Worm (Caenorhabditis elegans): ENCODE results near the gene faah-6.

DNA sequence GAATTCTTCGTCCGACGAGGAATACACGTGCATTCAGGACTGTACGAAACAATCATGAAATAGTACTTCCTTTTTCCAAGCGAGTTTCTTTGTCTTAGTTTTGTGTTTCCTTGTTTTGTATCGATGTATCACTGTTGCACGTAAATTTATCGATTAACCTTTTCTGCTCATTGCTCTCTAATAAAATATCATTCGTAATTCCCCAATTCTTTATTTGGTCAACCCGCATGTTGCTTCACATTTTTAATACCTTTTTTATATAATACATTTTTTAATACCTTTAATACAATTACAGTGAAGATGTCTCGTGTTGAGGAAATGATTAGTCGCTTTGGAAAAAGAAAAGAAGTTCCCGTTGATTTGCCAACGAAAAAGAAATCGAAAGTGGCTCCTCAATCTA, 42.4 kb upstream of the faah-6 start, which contains the start of gene Y66D12A.1:
- TF ChIP-seq F37B4.10 (GFP tag; IDR thresholded peaks at IDR 0.05) (no peak), unc-62 (GFP tag; optimal IDR thresholded peaks at IDR 0.05) (no peak), attf-5 (GFP tag; optimal IDR thresholded peaks at IDR 0.05) (no peak), hsf-1 (GFP tag; IDR thresholded peaks at IDR 0.05) (no peak), dpl-1 (GFP tag; optimal IDR thresholded peaks at IDR 0.05) (no peak), snpc-4 (GFP tag; optimal IDR thresholded peaks at IDR 0.05) (no peak), snpc-4 (tag; optimal IDR thresholded peaks at IDR 0.05) (no peak), ama-1 (optimal IDR thresholded peaks at IDR 0.05) (no peak), ama-1 (GFP tag; optimal IDR thresholded peaks at IDR 0.05) (no peak), madf-6 (GFP tag; IDR thresholded peaks at IDR 0.05) (no peak), mcd-1 (GFP tag; IDR thresholded peaks at IDR 0.05) (no peak), chd-7 (tag; optimal IDR thresholded peaks at IDR 0.05) (no peak)

Measured in whole organism, young adult.